Worm (Caenorhabditis elegans) whole organism, L2 larva: ENCODE data around the gene snf-9.

Source experiments
- C34F6.9 ChIP-seq: fragments of 150-350 bp; optimal IDR thresholded peaks from 2 replicates; lab custom pipeline; 2014; ENCODE audit warnings: missing biosample characterization, missing genetic modification characterization
- R02D3.7 ChIP-seq: fragments of 150-350 bp; optimal IDR thresholded peaks from 2 replicates; lab custom pipeline; 2014; ENCODE audit warnings: missing biosample characterization, missing genetic modification characterization
- Y55F3AM.14 ChIP-seq: fragments of 200-800 bp; sonication (Bioruptor generic); optimal IDR thresholded peaks from 2 replicates; lab custom pipeline; 2018; ENCODE audit warnings: mild to moderate bottlenecking, missing genetic modification characterization, missing compliant biosample characterization
- ZK546.5 ChIP-seq: sonication (generic microtip); optimal IDR thresholded peaks from 2 replicates; lab custom pipeline; 2017; ENCODE audit warnings: missing biosample characterization, missing genetic modification characterization
- alr-1 ChIP-seq: fragments of 150-350 bp; optimal IDR thresholded peaks from 2 replicates; lab custom pipeline; 2014; ENCODE audit warnings: missing biosample characterization, missing genetic modification characterization
- aly-2 ChIP-seq: fragments of 150-350 bp; optimal IDR thresholded peaks from 2 replicates; lab custom pipeline; 2014; ENCODE audit warnings: missing biosample characterization, missing genetic modification characterization
- blmp-1 ChIP-seq: sonication (generic microtip); optimal IDR thresholded peaks from 2 replicates; lab custom pipeline; 2017; ENCODE audit warnings: missing genetic modification characterization, mild to moderate bottlenecking, missing compliant biosample characterization, antibody characterized with exemption, moderate library complexity; ENCODE audit not compliant: insufficient read depth
- ceh-82 ChIP-seq: fragments of 150-350 bp; optimal IDR thresholded peaks from 2 replicates; lab custom pipeline; 2014; ENCODE audit warnings: missing biosample characterization, missing genetic modification characterization
- crh-2 ChIP-seq: sonication (generic microtip); optimal IDR thresholded peaks from 2 replicates; lab custom pipeline; 2017; ENCODE audit warnings: missing biosample characterization, missing genetic modification characterization
- egl-27 ChIP-seq: sonication (generic microtip); optimal IDR thresholded peaks from 3 replicates; lab custom pipeline; 2017; ENCODE audit warnings: missing biosample characterization, missing genetic modification reagents, missing genetic modification characterization
- elt-3 ChIP-seq: sonication (generic microtip); optimal IDR thresholded peaks from 2 replicates; lab custom pipeline; 2017; ENCODE audit warnings: missing biosample characterization, missing genetic modification characterization
- fos-1 ChIP-seq: fragments of 150-350 bp; optimal IDR thresholded peaks from 2 replicates; lab custom pipeline; 2014; ENCODE audit warnings: missing biosample characterization, missing genetic modification characterization
- gmeb-1 ChIP-seq: fragments of 150-350 bp; optimal IDR thresholded peaks from 2 replicates; lab custom pipeline; 2014; ENCODE audit warnings: missing biosample characterization, missing genetic modification characterization
- lin-39 ChIP-seq: fragments of 150-350 bp; optimal IDR thresholded peaks from 2 replicates; lab custom pipeline; 2014; ENCODE audit warnings: missing biosample characterization, missing genetic modification reagents, missing genetic modification characterization
- mab-5 ChIP-seq: fragments of 150-350 bp; optimal IDR thresholded peaks from 2 replicates; lab custom pipeline; 2014; ENCODE audit warnings: missing biosample characterization, missing genetic modification characterization
- mbf-1 ChIP-seq: sonication (generic microtip); optimal IDR thresholded peaks from 2 replicates; lab custom pipeline; 2017; ENCODE audit warnings: missing biosample characterization, missing genetic modification characterization
- mdl-1 ChIP-seq, 2 experiments: fragments of 150-350 bp in 1 of 2; sonication (generic microtip) in 1 of 2; optimal IDR thresholded peaks; 2 replicates each; lab custom pipeline; 2017; ENCODE audit warnings: missing biosample characterization in 2 of 2, missing genetic modification characterization in 2 of 2
- nhr-10 ChIP-seq: sonication (generic microtip); optimal IDR thresholded peaks from 2 replicates; lab custom pipeline; 2017; ENCODE audit warnings: missing biosample characterization, missing genetic modification characterization
- nhr-11 ChIP-seq: fragments of 150-350 bp; optimal IDR thresholded peaks from 2 replicates; lab custom pipeline; 2014; ENCODE audit warnings: missing biosample characterization, missing genetic modification characterization
- nhr-12 ChIP-seq: fragments of 150-350 bp; optimal IDR thresholded peaks from 2 replicates; lab custom pipeline; 2014; ENCODE audit warnings: missing biosample characterization, missing genetic modification characterization
- nhr-129 ChIP-seq: fragments of 150-350 bp; optimal IDR thresholded peaks from 2 replicates; lab custom pipeline; 2014; ENCODE audit warnings: missing biosample characterization, missing genetic modification characterization
- nhr-21 ChIP-seq: fragments of 150-350 bp; optimal IDR thresholded peaks from 2 replicates; lab custom pipeline; 2014; ENCODE audit warnings: missing biosample characterization, missing genetic modification characterization
- nhr-23 ChIP-seq: fragments of 150-350 bp; optimal IDR thresholded peaks from 2 replicates; lab custom pipeline; 2014; ENCODE audit warnings: missing biosample characterization, missing genetic modification reagents, missing genetic modification characterization
- nhr-25 ChIP-seq: fragments of 150-350 bp; sonication (generic microtip); optimal IDR thresholded peaks from 3 replicates; lab custom pipeline; 2014; ENCODE audit warnings: missing biosample characterization, missing genetic modification characterization
- nhr-6 ChIP-seq: fragments of 150-350 bp; optimal IDR thresholded peaks from 2 replicates; lab custom pipeline; 2014; ENCODE audit warnings: missing biosample characterization, missing genetic modification characterization
- nhr-77 ChIP-seq: fragments of 150-350 bp; optimal IDR thresholded peaks from 2 replicates; lab custom pipeline; 2014; ENCODE audit warnings: missing biosample characterization, missing genetic modification characterization
- peb-1 ChIP-seq: fragments of 150-350 bp; optimal IDR thresholded peaks from 2 replicates; lab custom pipeline; 2014; ENCODE audit warnings: missing biosample characterization, missing genetic modification characterization
- sem-4 ChIP-seq: fragments of 150-350 bp; optimal IDR thresholded peaks from 2 replicates; lab custom pipeline; 2014; ENCODE audit warnings: missing biosample characterization, missing genetic modification reagents, missing genetic modification characterization
- skn-1 ChIP-seq: sonication (generic microtip); optimal IDR thresholded peaks from 2 replicates; lab custom pipeline; 2017; ENCODE audit warnings: missing biosample characterization, missing genetic modification characterization
- sma-3 ChIP-seq: sonication (generic microtip); optimal IDR thresholded peaks from 2 replicates; lab custom pipeline; 2016; ENCODE audit warnings: missing genetic modification reagents, missing genetic modification characterization, missing compliant biosample characterization
- sma-9 ChIP-seq, 2 experiments: fragments of 150-350 bp in 1 of 2; sonication (generic microtip) in 1 of 2; optimal IDR thresholded peaks; 2 replicates each; lab custom pipeline; 2014 to 2016; ENCODE audit warnings: missing genetic modification characterization in 2 of 2, mild to moderate bottlenecking in 1 of 2, missing biosample characterization in 1 of 2, missing compliant biosample characterization in 1 of 2, missing genetic modification reagents in 1 of 2, moderate library complexity in 1 of 2
- snpc-4 ChIP-seq: fragments of 150-350 bp; optimal IDR thresholded peaks from 2 replicates; lab custom pipeline; 2014; ENCODE audit warnings: missing biosample characterization, missing genetic modification characterization
- unc-39 ChIP-seq: fragments of 150-350 bp; optimal IDR thresholded peaks from 2 replicates; lab custom pipeline; 2014; ENCODE audit warnings: missing biosample characterization, missing genetic modification characterization
- unc-55 ChIP-seq: fragments of 150-350 bp; sonication (generic microtip); optimal IDR thresholded peaks from 3 replicates; lab custom pipeline; 2014; ENCODE audit warnings: missing biosample characterization, missing genetic modification reagents, missing genetic modification characterization
- unc-62 ChIP-seq: fragments of 150-350 bp; optimal IDR thresholded peaks from 2 replicates; lab custom pipeline; 2014; ENCODE audit warnings: missing biosample characterization, missing genetic modification reagents, missing genetic modification characterization
- zag-1 ChIP-seq: fragments of 150-350 bp; optimal IDR thresholded peaks from 2 replicates; lab custom pipeline; 2014; ENCODE audit warnings: missing biosample characterization, missing genetic modification characterization
- ztf-1 ChIP-seq: fragments of 200-800 bp; sonication (Bioruptor generic); conservative IDR thresholded peaks from 2 replicates; pipeline ENCODE4 v1.3.6; 2022; ENCODE audit warnings: missing genetic modification characterization, missing compliant biosample characterization
- ztf-11 ChIP-seq: sonication (generic microtip); optimal IDR thresholded peaks from 2 replicates; lab custom pipeline; 2017; ENCODE audit warnings: missing biosample characterization, missing genetic modification characterization
- ztf-4 ChIP-seq: fragments of 150-350 bp; optimal IDR thresholded peaks from 2 replicates; lab custom pipeline; 2014; ENCODE audit warnings: missing biosample characterization, missing genetic modification characterization

The snf-9 gene

ce11 chrIV:17338920-17339510 is 27.1 kb downstream of the snf-9 start, which contains the start of gene C49C3.10:
Gene C49C3.10 (minus strand): TSS chrIV:17338970.
- TF ChIP-seq fos-1 (peak; percentile 74), nhr-77 (no peak), mdl-1 (tag; optimal IDR thresholded peaks at IDR 0.05; lab: Kevin White, UChicago) (no peak), ztf-1 (GFP tag; lab: Robert Waterston, UW) (no peak), skn-1 (tag; lab: Kevin White, UChicago) (peak; percentile 55), mbf-1 (tag; lab: Kevin White, UChicago) (no peak), alr-1 (tag; lab: Kevin White, UChicago) (no peak), crh-2 (tag; lab: Kevin White, UChicago) (peak; percentile 56), Y55F3AM.14 (no peak)

- TF ChIP-seq unc-62 (GFP tag; lab: Kevin White, UChicago) (no peak), sma-3 (GFP tag; lab: Kevin White, UChicago) (no peak), ztf-4 (tag; lab: Kevin White, UChicago) (no peak), unc-39 (tag; lab: Kevin White, UChicago) (no peak)
- TF ChIP-seq, all 48 proteins: peak for 0
Measured at ce11 chrIV:17341033-17341432, 29.1 kb downstream of the snf-9 start.

- TF ChIP-seq crh-2 (tag; lab: Kevin White, UChicago) = peak; percentile 5
- peak; percentile 99 for TF ChIP-seq fos-1
- no peak for TF ChIP-seq ztf-1 (GFP tag; lab: Robert Waterston, UW)
Measured at ce11 chrIV:17342179-17342578, 30.2 kb downstream of the snf-9 start, which contains the start of gene C49C3.9. Gene C49C3.9 (minus strand): TSS chrIV:17342314.

ce11 chrIV:17342667-17343066 is 30.7 kb downstream of the snf-9 start, which contains the start of gene C49C3.21:
Gene C49C3.21 (plus strand): TSS chrIV:17342967.
- TF ChIP-seq egl-27 (tag; lab: Kevin White, UChicago) = no peak
- no peak for TF ChIP-seq mbf-1 (tag; lab: Kevin White, UChicago)
- no peak for TF ChIP-seq sma-9 (GFP tag; optimal IDR thresholded peaks at IDR 0.05; lab: Kevin White, UChicago)
- no peak for TF ChIP-seq sma-9 (tag; optimal IDR thresholded peaks at IDR 0.05; lab: Kevin White, UChicago)
- no peak for TF ChIP-seq snpc-4 (tag; lab: Kevin White, UChicago)
- no peak for TF ChIP-seq nhr-25 (tag; lab: Kevin White, UChicago)
- TF ChIP-seq nhr-129 (tag; lab: Kevin White, UChicago) = no peak

ce11 chrIV:17343482-17343881 is 31.5 kb downstream of the snf-9 start, which contains the start of gene C49C3.11:
Gene C49C3.11 (plus strand): TSS chrIV:17343782.
- TF ChIP-seq egl-27 (tag; lab: Kevin White, UChicago) (no peak), nhr-10 (tag; lab: Kevin White, UChicago) (no peak), unc-55 (GFP tag; lab: Kevin White, UChicago) (no peak), skn-1 (tag; lab: Kevin White, UChicago) (no peak), aly-2 (no peak), R02D3.7 (tag; lab: Kevin White, UChicago) (no peak), ZK546.5 (tag; lab: Kevin White, UChicago) (no peak), sem-4 (tag; lab: Kevin White, UChicago) (no peak), nhr-6 (tag; lab: Kevin White, UChicago) (no peak), mab-5 (tag; lab: Kevin White, UChicago) (no peak), blmp-1 (no peak), zag-1 (tag; lab: Kevin White, UChicago) (no peak), gmeb-1 (tag; lab: Kevin White, UChicago) (no peak)

ce11 chrIV:17346599-17347218 is 34.8 kb downstream of the snf-9 start, which contains the start of the genes clec-197 and clec-198:
Gene clec-197 (minus strand): TSS chrIV:17346699.
Gene clec-198 (plus strand): TSS chrIV:17347168.
- no peak for TF ChIP-seq ztf-4 (tag; lab: Kevin White, UChicago)
- TF ChIP-seq C34F6.9 (tag; lab: Kevin White, UChicago) = no peak
- no peak for TF ChIP-seq nhr-12 (tag; lab: Kevin White, UChicago)
- TF ChIP-seq ZK546.5 (tag; lab: Kevin White, UChicago) = no peak
- no peak for TF ChIP-seq nhr-25 (tag; lab: Kevin White, UChicago)
- no peak for TF ChIP-seq nhr-11 (tag; lab: Kevin White, UChicago)
- TF ChIP-seq nhr-77 = no peak
- no peak for TF ChIP-seq elt-3 (tag; lab: Kevin White, UChicago)
- TF ChIP-seq peb-1 (tag; lab: Kevin White, UChicago) = no peak
- TF ChIP-seq ztf-11 = no peak
- TF ChIP-seq lin-39 (tag; lab: Kevin White, UChicago) = no peak
- TF ChIP-seq mab-5 (tag; lab: Kevin White, UChicago) = no peak
- TF ChIP-seq nhr-129 (tag; lab: Kevin White, UChicago) = no peak
- no peak for TF ChIP-seq Y55F3AM.14
- TF ChIP-seq ceh-82 (tag; lab: Kevin White, UChicago) = no peak
- no peak for TF ChIP-seq unc-55 (GFP tag; lab: Kevin White, UChicago)
- TF ChIP-seq nhr-23 = no peak
- TF ChIP-seq nhr-21 (tag; lab: Kevin White, UChicago) = no peak
- TF ChIP-seq mdl-1 (tag; optimal IDR thresholded peaks at IDR 0.05; lab: Kevin White, UChicago) = no peak
